Fruit fly (Drosophila melanogaster) whole organism, embryonic: ENCODE results near the gene CG42866.
A peak's percentile ranks its signal among the peaks of the same experiment; 100 is the strongest.

Experiments
- Asciz ChIP-seq: fragments of 200-800 bp; sonication (Bioruptor generic); optimal IDR thresholded peaks from 2 replicates; lab custom pipeline; 2017; ENCODE audit warnings: missing biosample characterization, mild to moderate bottlenecking, missing genetic modification characterization, missing genetic modification reagents
- Awh ChIP-seq: fragments of 200-800 bp; sonication (Bioruptor generic); IDR thresholded peaks from 2 replicates; pipeline ENCODE4, ENCODE4 v1.3.6; 2022; ENCODE audit warnings: missing biosample characterization, missing genetic modification characterization
- CG10209 ChIP-seq: fragments of 200-800 bp; sonication (Bioruptor generic); optimal IDR thresholded peaks from 3 replicates; lab custom pipeline; 2017; ENCODE audit warnings: missing biosample characterization, mild to moderate bottlenecking, missing genetic modification characterization, missing genetic modification reagents
- CG10267 ChIP-seq: fragments of 200-800 bp; sonication (Bioruptor generic); optimal IDR thresholded peaks from 2 replicates; lab custom pipeline; 2018; ENCODE audit warnings: missing biosample characterization, mild to moderate bottlenecking, missing genetic modification characterization, moderate library complexity
- CG10366 ChIP-seq: fragments of 200-800 bp; sonication (Bioruptor generic); IDR thresholded peaks from 2 replicates; pipeline ENCODE4 v1.3.6; 2022; ENCODE audit warnings: missing biosample characterization, missing genetic modification characterization
- CG10543 ChIP-seq: fragments of 200-800 bp; sonication (Bioruptor generic); optimal IDR thresholded peaks from 3 replicates; lab custom pipeline; 2017; ENCODE audit warnings: missing biosample characterization, mild to moderate bottlenecking, missing genetic modification characterization, moderate library complexity
- CG11504 ChIP-seq: fragments of 200-800 bp; sonication (Bioruptor generic); optimal IDR thresholded peaks from 3 replicates; lab custom pipeline; 2019; ENCODE audit warnings: missing biosample characterization, mild to moderate bottlenecking, missing genetic modification characterization, moderate library complexity
- CG12071 ChIP-seq: fragments of 200-800 bp; sonication (Bioruptor generic); optimal IDR thresholded peaks from 3 replicates; lab custom pipeline; 2018; ENCODE audit warnings: missing biosample characterization, mild to moderate bottlenecking, missing genetic modification characterization
- CG15601 ChIP-seq: fragments of 200-800 bp; sonication (Bioruptor generic); optimal IDR thresholded peaks from 3 replicates; lab custom pipeline; 2019; ENCODE audit warnings: missing biosample characterization, mild to moderate bottlenecking, missing genetic modification characterization, moderate library complexity
- CG17359 ChIP-seq: fragments of 200-800 bp; sonication (Bioruptor generic); optimal IDR thresholded peaks from 3 replicates; lab custom pipeline; 2018; ENCODE audit warnings: missing biosample characterization, mild to moderate bottlenecking, missing genetic modification characterization, moderate library complexity
- CG17802 ChIP-seq: fragments of 200-800 bp; sonication (Bioruptor generic); optimal IDR thresholded peaks from 2 replicates; lab custom pipeline; 2018; ENCODE audit warnings: missing biosample characterization, mild to moderate bottlenecking, missing genetic modification characterization, moderate library complexity
- CG2129 ChIP-seq: fragments of 200-800 bp; sonication (Bioruptor generic); IDR thresholded peaks from 2 replicates; pipeline ENCODE4 v1.3.6; 2022; ENCODE audit warnings: missing biosample characterization, missing genetic modification characterization; ENCODE audit not compliant: partially characterized antibody
- CG2202 ChIP-seq: fragments of 200-800 bp; sonication (Bioruptor generic); optimal IDR thresholded peaks from 2 replicates; lab custom pipeline; 2018; ENCODE audit warnings: missing biosample characterization, mild to moderate bottlenecking, missing genetic modification characterization
- CG3163 ChIP-seq: fragments of 200-800 bp; sonication (Bioruptor generic); optimal IDR thresholded peaks from 3 replicates; lab custom pipeline; 2016; ENCODE audit warnings: missing biosample characterization, missing genetic modification characterization
- CG33557 ChIP-seq: fragments of 200-800 bp; sonication (Bioruptor generic); optimal IDR thresholded peaks from 2 replicates; lab custom pipeline; 2019; ENCODE audit warnings: missing biosample characterization, mild to moderate bottlenecking, missing genetic modification characterization, moderate library complexity
- CG42726 ChIP-seq: fragments of 200-800 bp; sonication (Bioruptor generic); IDR thresholded peaks from 2 replicates; pipeline ENCODE4 v1.3.6; 2022; ENCODE audit warnings: missing biosample characterization, missing genetic modification characterization; ENCODE audit not compliant: partially characterized antibody
- CG4404 ChIP-seq: fragments of 200-800 bp; sonication (Bioruptor generic); IDR thresholded peaks from 2 replicates; pipeline ENCODE4 v1.3.6; 2022; ENCODE audit warnings: missing biosample characterization, missing genetic modification characterization
- CG6683 ChIP-seq: fragments of 200-800 bp; sonication (Bioruptor generic); optimal IDR thresholded peaks from 2 replicates; lab custom pipeline; 2017; ENCODE audit warnings: missing biosample characterization, mild to moderate bottlenecking, missing genetic modification characterization, missing genetic modification reagents
- Doc2 ChIP-seq: fragments of 200-800 bp; sonication (Bioruptor generic); IDR thresholded peaks from 2 replicates; pipeline ENCODE4 v1.3.6; 2022; ENCODE audit warnings: missing biosample characterization, missing genetic modification characterization
- Drgx ChIP-seq: fragments of 200-800 bp; sonication (Bioruptor generic); IDR thresholded peaks from 2 replicates; pipeline ENCODE4 v1.3.6; 2022; ENCODE audit warnings: missing biosample characterization, missing genetic modification characterization
- Ets65A ChIP-seq: fragments of 200-800 bp; sonication (Bioruptor generic); peaks from one replicate; lab custom pipeline; 2016; ENCODE audit warnings: missing biosample characterization, missing genetic modification characterization
- GATAe ChIP-seq: fragments of 200-800 bp; sonication (Bioruptor generic); conservative IDR thresholded peaks from 2 replicates; pipeline ENCODE4 v1.3.6; 2022; ENCODE audit warnings: missing biosample characterization, missing genetic modification characterization
- Lhr ChIP-seq: fragments of 200-800 bp; sonication (Bioruptor generic); optimal IDR thresholded peaks from 3 replicates; lab custom pipeline; 2017; ENCODE audit warnings: mild to moderate bottlenecking, missing biosample characterization, missing genetic modification reagents, missing genetic modification characterization
- Lpt ChIP-seq: fragments of >200 bp; optimal IDR thresholded peaks from 2 replicates; lab custom pipeline; 2018; ENCODE audit warnings: missing biosample characterization, missing genetic modification characterization
- MBD-R2 ChIP-seq: fragments of 200-800 bp; sonication (Bioruptor generic); IDR thresholded peaks from 2 replicates; pipeline ENCODE4 v1.3.6; 2022; ENCODE audit warnings: missing biosample characterization, missing genetic modification characterization
- MTF-1 ChIP-seq: fragments of 200-800 bp; sonication (Bioruptor generic); optimal IDR thresholded peaks from 2 replicates; lab custom pipeline; 2018; ENCODE audit warnings: missing biosample characterization, mild to moderate bottlenecking, missing genetic modification characterization, borderline replicate concordance
- Mrtf ChIP-seq: fragments of 200-800 bp; sonication (Bioruptor generic); IDR thresholded peaks from 3 replicates; pipeline ENCODE4 v1.3.6; 2022; ENCODE audit warnings: missing biosample characterization, missing genetic modification characterization
- Ravus ChIP-seq: fragments of 200-800 bp; sonication (Bioruptor generic); IDR thresholded peaks from 2 replicates; pipeline ENCODE4 v1.3.6; 2022; ENCODE audit warnings: missing biosample characterization, missing genetic modification characterization
- Side ChIP-seq: fragments of 200-800 bp; sonication (Bioruptor generic); optimal IDR thresholded peaks from 2 replicates; lab custom pipeline; 2016; ENCODE audit warnings: missing biosample characterization, missing genetic modification characterization
- Six4 ChIP-seq: fragments of 200-800 bp; sonication (Bioruptor generic); optimal IDR thresholded peaks from 2 replicates; lab custom pipeline; 2016; ENCODE audit warnings: missing biosample characterization, missing genetic modification characterization
- bab2 ChIP-seq: fragments of 200-800 bp; sonication (Bioruptor generic); optimal IDR thresholded peaks from 2 replicates; lab custom pipeline; 2016; ENCODE audit warnings: missing biosample characterization, missing genetic modification characterization
- bigmax ChIP-seq: fragments of 200-800 bp; sonication (Bioruptor generic); optimal IDR thresholded peaks from 2 replicates; lab custom pipeline; 2018; ENCODE audit warnings: missing biosample characterization, mild to moderate bottlenecking, missing genetic modification characterization
- bowl ChIP-seq: fragments of 200-800 bp; sonication (Bioruptor generic); IDR thresholded peaks from 2 replicates; pipeline ENCODE4 v1.3.6; 2022; ENCODE audit warnings: missing biosample characterization, missing genetic modification characterization
- bsh ChIP-seq, 2 experiments: fragments of 200-800 bp; sonication (Bioruptor generic); optimal IDR thresholded peaks; 2 replicates each; lab custom pipeline; 2017 to 2018; ENCODE audit warnings: mild to moderate bottlenecking in 2 of 2, missing biosample characterization in 2 of 2, missing genetic modification characterization in 2 of 2, moderate library complexity in 1 of 2
- chm ChIP-seq: fragments of 200-800 bp; sonication (Bioruptor generic); IDR thresholded peaks from 2 replicates; pipeline ENCODE4 v1.3.6; 2022; ENCODE audit warnings: missing biosample characterization, missing genetic modification characterization
- danr ChIP-seq: fragments of 200-800 bp; sonication (Bioruptor generic); IDR thresholded peaks from 2 replicates; pipeline ENCODE4 v1.3.6; 2022; ENCODE audit warnings: missing biosample characterization, missing genetic modification characterization
- dmrt99B ChIP-seq: fragments of 200-800 bp; sonication (Bioruptor generic); optimal IDR thresholded peaks from 2 replicates; lab custom pipeline; 2018; ENCODE audit warnings: missing biosample characterization, mild to moderate bottlenecking, missing genetic modification characterization, moderate library complexity
- en ChIP-seq: fragments of 200-800 bp; sonication (Bioruptor generic); optimal IDR thresholded peaks from 2 replicates; lab custom pipeline; 2016; ENCODE audit warnings: missing biosample characterization, missing genetic modification characterization
- eve ChIP-seq, 2 experiments: fragments of >200 bp; optimal IDR thresholded peaks; 2 replicates each; lab custom pipeline; 2017; ENCODE audit warnings: missing biosample characterization in 2 of 2, missing genetic modification characterization in 2 of 2
- fu2 ChIP-seq: fragments of 200-800 bp; sonication (Bioruptor generic); optimal IDR thresholded peaks from 2 replicates; lab custom pipeline; 2016; ENCODE audit warnings: missing biosample characterization, missing genetic modification characterization
- gfzf ChIP-seq: fragments of 200-800 bp; sonication (Bioruptor generic); optimal IDR thresholded peaks from 2 replicates; lab custom pipeline; 2016; ENCODE audit warnings: missing biosample characterization, mild to moderate bottlenecking, missing genetic modification characterization, moderate library complexity
- gsb ChIP-seq: fragments of 200-800 bp; sonication (Bioruptor generic); IDR thresholded peaks from 2 replicates; pipeline ENCODE4 v1.3.6; 2022; ENCODE audit warnings: missing biosample characterization, missing genetic modification characterization
- jing ChIP-seq: fragments of 200-800 bp; sonication (Bioruptor generic); optimal IDR thresholded peaks from 2 replicates; lab custom pipeline; 2018; ENCODE audit warnings: missing biosample characterization, mild to moderate bottlenecking, missing genetic modification characterization
- pfk ChIP-seq: fragments of 200-800 bp; sonication (Bioruptor generic); optimal IDR thresholded peaks from 2 replicates; lab custom pipeline; 2018; ENCODE audit warnings: missing biosample characterization, mild to moderate bottlenecking, missing genetic modification characterization, moderate library complexity
- phol ChIP-seq: fragments of 200-800 bp; sonication (Bioruptor generic); optimal IDR thresholded peaks from 3 replicates; lab custom pipeline; 2018; ENCODE audit warnings: missing biosample characterization, mild to moderate bottlenecking, missing genetic modification characterization, moderate library complexity
- prd ChIP-seq, 3 experiments: fragments of >200 bp in 2 of 3; fragments of 200-800 bp in 1 of 3; sonication (Bioruptor generic) in 1 of 3; optimal IDR thresholded peaks in 2 of 3; IDR thresholded peaks in 1 of 3; 2 replicates in 2 of 3; 3 replicates in 1 of 3; pipeline versions ENCODE4 v1.3.6 to Lab custom; 2017 to 2022; ENCODE audit warnings: missing biosample characterization in 1 of 3, missing genetic modification characterization in 1 of 3
- rib ChIP-seq: fragments of 200-800 bp; sonication (Bioruptor generic); IDR thresholded peaks from 2 replicates; pipeline ENCODE4 v1.3.6; 2022; ENCODE audit warnings: missing biosample characterization, missing genetic modification characterization
- sens ChIP-seq: fragments of 200-800 bp; sonication (Bioruptor generic); peaks from one replicate; lab custom pipeline; 2016; ENCODE audit warnings: missing biosample characterization, missing genetic modification characterization
- sens-2 ChIP-seq: fragments of 200-800 bp; sonication (Bioruptor generic); IDR thresholded peaks from 2 replicates; pipeline ENCODE4 v1.3.6; 2022; ENCODE audit warnings: missing biosample characterization, missing genetic modification characterization
- sqz ChIP-seq: fragments of 200-800 bp; sonication (Bioruptor generic); optimal IDR thresholded peaks from 3 replicates; lab custom pipeline; 2018; ENCODE audit warnings: missing biosample characterization, mild to moderate bottlenecking, missing genetic modification characterization
- tx ChIP-seq: fragments of 200-800 bp; sonication (Bioruptor generic); optimal IDR thresholded peaks from 2 replicates; lab custom pipeline; 2016; ENCODE audit warnings: missing biosample characterization, missing genetic modification characterization
- unc-4 ChIP-seq: fragments of 200-800 bp; sonication (Bioruptor generic); IDR thresholded peaks from 2 replicates; pipeline ENCODE4 v1.3.6; 2022; ENCODE audit warnings: missing biosample characterization, missing genetic modification characterization; ENCODE audit not compliant: partially characterized antibody

Gene CG42866

dm6 chr2L:20004341-20004740 is 42.9 kb upstream of the CG42866 start (continued):
- TF ChIP-seq MBD-R2 = no peak
- TF ChIP-seq CG4404 (GFP tag; lab: Robert Waterston, UW) = no peak
- no peak for TF ChIP-seq CG3163
- peak; percentile 18 for TF ChIP-seq sqz (GFP tag; lab: Kevin White, UChicago)
- no peak for TF ChIP-seq CG42726
- no peak for TF ChIP-seq Lpt (GFP tag; lab: Kevin White, UChicago)
- TF ChIP-seq CG2202 (tag; lab: Kevin White, UChicago) = no peak
- no peak for TF ChIP-seq en (GFP tag; lab: Kevin White, UChicago)
- TF ChIP-seq Lhr (GFP tag; lab: Kevin White, UChicago) = no peak
- no peak for TF ChIP-seq GATAe (GFP tag; lab: Robert Waterston, UW)
- TF ChIP-seq CG15601 = peak; percentile 1
- no peak for TF ChIP-seq danr (GFP tag; lab: Robert Waterston, UW)
- no peak for TF ChIP-seq gfzf (GFP tag; lab: Kevin White, UChicago)
- no peak for TF ChIP-seq bowl (GFP tag; lab: Robert Waterston, UW)
- TF ChIP-seq Asciz (GFP tag; lab: Kevin White, UChicago) = peak; percentile 6
- no peak for TF ChIP-seq sens-2 (GFP tag; lab: Robert Waterston, UW)
- TF ChIP-seq Six4 (GFP tag; lab: Kevin White, UChicago) = no peak
- no peak for TF ChIP-seq CG10543 (GFP tag; lab: Kevin White, UChicago)
- TF ChIP-seq unc-4 (GFP tag; lab: Robert Waterston, UW) = no peak
- no peak for TF ChIP-seq fu2
- TF ChIP-seq rib (GFP tag; lab: Robert Waterston, UW) = no peak
- TF ChIP-seq prd (optimal IDR thresholded peaks at IDR 0.05; lab: Kevin White, UChicago) = no peak
- no peak for TF ChIP-seq prd (GFP tag; IDR thresholded peaks at IDR 0.05; lab: Robert Waterston, UW)
- no peak for TF ChIP-seq Side (GFP tag; lab: Kevin White, UChicago)
- TF ChIP-seq CG6683 (GFP tag; lab: Kevin White, UChicago) = no peak
- TF ChIP-seq CG17359 (tag; lab: Kevin White, UChicago) = peak; percentile 6
- TF ChIP-seq Ravus (GFP tag; lab: Robert Waterston, UW) = no peak
- peak; percentile 38 for TF ChIP-seq CG10209 (GFP tag; lab: Kevin White, UChicago)
- TF ChIP-seq MTF-1 (GFP tag; lab: Kevin White, UChicago) = no peak
- TF ChIP-seq CG2129 (GFP tag; lab: Robert Waterston, UW) = no peak
- no peak for TF ChIP-seq chm (GFP tag; lab: Robert Waterston, UW)
- TF ChIP-seq Doc2 = no peak
- TF ChIP-seq CG10366 (GFP tag; lab: Robert Waterston, UW) = no peak
- TF ChIP-seq jing = no peak
- TF ChIP-seq tx (GFP tag; lab: Kevin White, UChicago) = no peak

- TF ChIP-seq CG12071 (GFP tag; lab: Kevin White, UChicago) (no peak), Ets65A (GFP tag; lab: Kevin White, UChicago) (peak; percentile 60), gsb (GFP tag; lab: Robert Waterston, UW) (no peak), eve (GFP tag; optimal IDR thresholded peaks at IDR 0.05; lab: Kevin White, UChicago) (peak in 1 of 2 experiments; percentile 51), CG17802 (tag; lab: Kevin White, UChicago) (no peak), Drgx (GFP tag; lab: Robert Waterston, UW) (peak; percentile 29; the same call in 1 of the 2 replicates), Awh (GFP tag; lab: Robert Waterston, UW) (no peak), bsh (GFP tag; optimal IDR thresholded peaks at IDR 0.05; lab: Kevin White, UChicago) (peak in 1 of 2 experiments; percentile 18), sens (GFP tag; lab: Kevin White, UChicago) (peak; percentile 20), pfk (GFP tag; lab: Kevin White, UChicago) (no peak), Mrtf (GFP tag; lab: Robert Waterston, UW) (no peak), bigmax (GFP tag; lab: Kevin White, UChicago) (no peak), phol (peak; percentile 21), bab2 (GFP tag; lab: Kevin White, UChicago) (no peak), CG33557 (no peak), CG10267 (tag; lab: Kevin White, UChicago) (no peak), CG11504 (tag; lab: Kevin White, UChicago) (no peak), dmrt99B (peak; percentile 4)
Observed at dm6 chr2L:20002086-20002485, 40.6 kb upstream of the CG42866 start.
